Worm (Caenorhabditis elegans) whole organism, L4 larva: ENCODE results near the gene skr-19.

Experiments
- ama-1 ChIP-seq: fragments of 150-350 bp; optimal IDR thresholded peaks from 2 replicates; lab custom pipeline; 2014; ENCODE audit warnings: inconsistent platforms, mixed read lengths
- fos-1 ChIP-seq: fragments of 150-350 bp; optimal IDR thresholded peaks from 2 replicates; lab custom pipeline; 2014; ENCODE audit warnings: missing biosample characterization, missing genetic modification characterization
- lin-13 ChIP-seq: fragments of 150-350 bp; optimal IDR thresholded peaks from 2 replicates; lab custom pipeline; 2014; ENCODE audit warnings: missing biosample characterization, missing genetic modification reagents, missing genetic modification characterization
- lin-15B ChIP-seq: fragments of 150-350 bp; sonication (generic microtip); optimal IDR thresholded peaks from 3 replicates; lab custom pipeline; 2014; ENCODE audit warnings: missing biosample characterization, missing genetic modification characterization
- mdl-1 ChIP-seq, 2 experiments: fragments of 150-350 bp in 1 of 2; sonication (generic microtip) in 1 of 2; optimal IDR thresholded peaks; 2 replicates each; lab custom pipeline; 2014 to 2017; ENCODE audit warnings: missing biosample characterization in 2 of 2, missing genetic modification characterization in 2 of 2
- nhr-237 ChIP-seq: sonication (generic microtip); optimal IDR thresholded peaks from 2 replicates; lab custom pipeline; 2017; ENCODE audit warnings: missing biosample characterization, missing genetic modification characterization
- nhr-28 ChIP-seq: fragments of 150-350 bp; optimal IDR thresholded peaks from 2 replicates; lab custom pipeline; 2014; ENCODE audit warnings: missing biosample characterization, missing genetic modification characterization
- nhr-76 ChIP-seq: fragments of 150-350 bp; optimal IDR thresholded peaks from 2 replicates; lab custom pipeline; 2014; ENCODE audit warnings: missing biosample characterization, missing genetic modification characterization
- tra-1 ChIP-seq: fragments of 200-800 bp; sonication (Bioruptor generic); IDR thresholded peaks from 2 replicates; pipeline ENCODE4 v1.3.6; 2022; ENCODE audit warnings: missing genetic modification reagents, missing genetic modification characterization, missing compliant biosample characterization
- unc-130 ChIP-seq: sonication (generic microtip); optimal IDR thresholded peaks from 2 replicates; lab custom pipeline; 2016; ENCODE audit warnings: missing genetic modification reagents, missing genetic modification characterization, missing compliant biosample characterization

DNA sequence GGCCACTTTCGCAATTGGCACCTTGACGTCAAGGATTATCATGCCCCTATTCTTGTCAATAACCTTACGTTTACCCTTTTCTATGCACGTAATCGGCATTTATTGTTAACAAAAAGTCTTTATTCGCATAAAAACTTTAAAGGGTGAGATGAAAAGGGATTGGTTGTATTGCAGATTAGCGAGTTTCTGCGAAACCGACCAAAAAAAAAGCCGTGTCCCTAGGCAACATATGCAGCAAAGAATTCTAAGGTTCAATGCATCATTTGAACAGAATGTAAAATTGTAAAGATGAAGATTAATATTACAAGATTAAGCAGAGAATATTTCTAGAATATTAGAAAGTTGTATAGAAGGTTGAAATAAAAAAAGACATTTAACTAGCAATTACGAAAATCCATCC lies 42.5 kb downstream of the skr-19 start:
- TF ChIP-seq unc-130 (GFP tag; lab: Kevin White, UChicago) (no peak), nhr-76 (tag; lab: Kevin White, UChicago) (no peak), tra-1 (GFP tag; lab: Robert Waterston, UW) (no peak), lin-13 (GFP tag; lab: Kevin White, UChicago) (no peak), nhr-237 (tag; lab: Kevin White, UChicago) (no peak), lin-15B (no peak), ama-1 (no peak), nhr-28 (tag; lab: Kevin White, UChicago) (no peak), mdl-1 (tag; optimal IDR thresholded peaks at IDR 0.05; lab: Kevin White, UChicago) (no peak), fos-1 (no peak)
